Worm (Caenorhabditis elegans) whole organism, dauer: Measurements from ENCODE around the gene clx-1.

Source experiments
- unc-62 ChIP-seq: sonication (generic microtip); optimal IDR thresholded peaks from 2 replicates; lab custom pipeline; 2017; ENCODE audit warnings: missing biosample characterization, missing genetic modification reagents, missing genetic modification characterization

clx-1 gene

ce11 chrIV:7785506-7786065 is 51.1 kb downstream of the clx-1 start, which contains the start of gene tag-322:
tag-322 (minus strand) TSS chrIV:7785556.
- TF ChIP-seq unc-62 (GFP tag; lab: Kevin White, UChicago) = no peak
